Fruit fly (Drosophila melanogaster): ENCODE measurements around the gene CapaR.

The CapaR gene

dm6 chr3L:21568848-21569372 is 6.9 kb upstream of the CapaR start, which contains the start of the genes CRIF and SMC5 (continued):
- TF ChIP-seq Jarid2 (GFP tag; optimal IDR thresholded peaks at IDR 0.05) (no peak), zf30C (GFP tag; optimal IDR thresholded peaks at IDR 0.05) (no peak), Rfx (GFP tag; IDR thresholded peaks at IDR 0.05) (peak; percentile 71), Blimp-1 (GFP tag; optimal IDR thresholded peaks at IDR 0.05) (no peak), so (GFP tag; IDR thresholded peaks at IDR 0.05) (no peak), Optix (GFP tag; IDR thresholded peaks at IDR 0.05) (no peak), CG9797 (GFP tag; optimal IDR thresholded peaks at IDR 0.05) (peak; percentile 7), B-H2 (GFP tag; optimal IDR thresholded peaks at IDR 0.05) (peak; percentile 76), HmgZ (tag; optimal IDR thresholded peaks at IDR 0.05) (peak; percentile 42), CG10431 (GFP tag; optimal IDR thresholded peaks at IDR 0.05) (no peak), CG18764 (GFP tag; optimal IDR thresholded peaks at IDR 0.05) (peak; percentile 99), D (optimal IDR thresholded peaks at IDR 0.05) (no peak), D (GFP tag; optimal IDR thresholded peaks at IDR 0.05) (peak; percentile 26), CG3407 (GFP tag; optimal IDR thresholded peaks at IDR 0.05) (no peak), Side (GFP tag; optimal IDR thresholded peaks at IDR 0.05) (peak; percentile 46), CG3065 (GFP tag; optimal IDR thresholded peaks at IDR 0.05) (peak; percentile 9), gce (GFP tag; IDR thresholded peaks at IDR 0.05) (no peak), CG2116 (GFP tag; optimal IDR thresholded peaks at IDR 0.05) (peak; percentile 70), CG17361 (GFP tag; IDR thresholded peaks at IDR 0.05) (peak; percentile 86), Ets65A (GFP tag) (no peak), lov (optimal IDR thresholded peaks at IDR 0.05) (no peak), lov (GFP tag; IDR thresholded peaks at IDR 0.05) (no peak), gsb-n (tag; optimal IDR thresholded peaks at IDR 0.05) (no peak), gcm2 (GFP tag; optimal IDR thresholded peaks at IDR 0.05) (peak; percentile 31), phol (tag; optimal IDR thresholded peaks at IDR 0.05) (peak; percentile 79), Nf-YA (GFP tag; IDR thresholded peaks at IDR 0.05) (no peak), tup (GFP tag; optimal IDR thresholded peaks at IDR 0.05) (no peak), sima (GFP tag; optimal IDR thresholded peaks at IDR 0.05) (peak; percentile 26), CG11093 (GFP tag; IDR thresholded peaks at IDR 0.05) (no peak), CG30020 (tag; optimal IDR thresholded peaks at IDR 0.05) (peak; percentile 95), D19A (tag; optimal IDR thresholded peaks at IDR 0.05) (peak; percentile 23), H15 (GFP tag; IDR thresholded peaks at IDR 0.05) (no peak), CG17186 (GFP tag; optimal IDR thresholded peaks at IDR 0.05) (peak; percentile 46), caup (GFP tag; optimal IDR thresholded peaks at IDR 0.05; ENCODE audit: severe bottlenecking) (peak; percentile 22), CG6813 (GFP tag; optimal IDR thresholded peaks at IDR 0.05) (no peak), CG9876 (GFP tag; optimal IDR thresholded peaks at IDR 0.05) (peak; percentile 48), CG3726 (GFP tag; IDR thresholded peaks at IDR 0.05) (no peak), bigmax (GFP tag; optimal IDR thresholded peaks at IDR 0.05) (no peak), Sry-β (GFP tag; optimal IDR thresholded peaks at IDR 0.05) (peak; percentile 94), CG7987 (GFP tag; optimal IDR thresholded peaks at IDR 0.05) (no peak), Aef1 (GFP tag; IDR thresholded peaks at IDR 0.05) (peak; percentile 45; the same call in 1 of the 3 replicates), CG12659 (GFP tag; optimal IDR thresholded peaks at IDR 0.05) (peak; percentile 79), Dfd (GFP tag; optimal IDR thresholded peaks at IDR 0.05) (no peak), psq (GFP tag; optimal IDR thresholded peaks at IDR 0.05) (no peak), Hey (tag; optimal IDR thresholded peaks at IDR 0.05) (no peak)

Measured in whole organism, embryonic.